Fruit fly (Drosophila melanogaster) whole organism, adult: ENCODE data around the gene Nmt.

Experiments
- CG11617 ChIP-seq: fragments of 200-800 bp; sonication (Bioruptor generic); optimal IDR thresholded peaks from 2 replicates; lab custom pipeline; 2017; ENCODE audit warnings: mild to moderate bottlenecking, missing biosample characterization, missing genetic modification reagents, missing genetic modification characterization
- CG1620 ChIP-seq: fragments of 200-800 bp; sonication (Bioruptor generic); optimal IDR thresholded peaks from 2 replicates; lab custom pipeline; 2016; ENCODE audit warnings: missing biosample characterization, missing genetic modification characterization
- CG33017 ChIP-seq: fragments of 200-800 bp; sonication (Bioruptor generic); optimal IDR thresholded peaks from 2 replicates; lab custom pipeline; 2018; ENCODE audit warnings: missing biosample characterization, mild to moderate bottlenecking, missing genetic modification characterization, moderate library complexity
- CG5204 ChIP-seq: fragments of 200-800 bp; sonication (Bioruptor generic); optimal IDR thresholded peaks from 2 replicates; lab custom pipeline; 2016; ENCODE audit warnings: missing biosample characterization, missing genetic modification characterization
- Clk ChIP-seq: fragments of 200-800 bp; sonication (Bioruptor generic); optimal IDR thresholded peaks from 2 replicates; lab custom pipeline; 2017; ENCODE audit warnings: missing biosample characterization, missing genetic modification characterization
- Hr96 ChIP-seq: fragments of 200-800 bp; sonication (Bioruptor generic); optimal IDR thresholded peaks from 2 replicates; lab custom pipeline; 2016; ENCODE audit warnings: missing biosample characterization, missing genetic modification characterization
- Mnt ChIP-seq: fragments of 200-800 bp; sonication (Bioruptor generic); optimal IDR thresholded peaks from 2 replicates; lab custom pipeline; 2016; ENCODE audit warnings: missing biosample characterization, mild to moderate bottlenecking, missing genetic modification characterization
- bab1 ChIP-seq: fragments of 200-800 bp; sonication (Bioruptor generic); optimal IDR thresholded peaks from 3 replicates; lab custom pipeline; 2019; ENCODE audit warnings: missing biosample characterization, mild to moderate bottlenecking, missing genetic modification characterization, moderate library complexity
- cic ChIP-seq: fragments of 200-800 bp; sonication (Bioruptor generic); optimal IDR thresholded peaks from 2 replicates; lab custom pipeline; 2017; ENCODE audit warnings: missing biosample characterization, mild to moderate bottlenecking, missing genetic modification characterization, moderate library complexity
- cnc ChIP-seq, 2 experiments: fragments of >200 bp; optimal IDR thresholded peaks; 2 replicates each; lab custom pipeline; 2017
- kay ChIP-seq: fragments of 200-800 bp; sonication (Bioruptor generic); peaks from one replicate; lab custom pipeline; 2016; ENCODE audit warnings: missing biosample characterization, missing genetic modification characterization, borderline replicate concordance
- pad ChIP-seq: fragments of 200-800 bp; sonication (Bioruptor generic); optimal IDR thresholded peaks from 3 replicates; lab custom pipeline; 2017; ENCODE audit warnings: missing biosample characterization, missing genetic modification characterization, mild to moderate bottlenecking, moderate library complexity, missing genetic modification reagents
- tj ChIP-seq: fragments of 200-800 bp; sonication (Bioruptor generic); optimal IDR thresholded peaks from 3 replicates; lab custom pipeline; 2017; ENCODE audit warnings: missing biosample characterization, mild to moderate bottlenecking, missing genetic modification characterization, moderate library complexity
- toe ChIP-seq: fragments of 200-800 bp; sonication (Bioruptor generic); optimal IDR thresholded peaks from 2 replicates; lab custom pipeline; 2016; ENCODE audit warnings: missing biosample characterization, missing genetic modification characterization

DNA sequence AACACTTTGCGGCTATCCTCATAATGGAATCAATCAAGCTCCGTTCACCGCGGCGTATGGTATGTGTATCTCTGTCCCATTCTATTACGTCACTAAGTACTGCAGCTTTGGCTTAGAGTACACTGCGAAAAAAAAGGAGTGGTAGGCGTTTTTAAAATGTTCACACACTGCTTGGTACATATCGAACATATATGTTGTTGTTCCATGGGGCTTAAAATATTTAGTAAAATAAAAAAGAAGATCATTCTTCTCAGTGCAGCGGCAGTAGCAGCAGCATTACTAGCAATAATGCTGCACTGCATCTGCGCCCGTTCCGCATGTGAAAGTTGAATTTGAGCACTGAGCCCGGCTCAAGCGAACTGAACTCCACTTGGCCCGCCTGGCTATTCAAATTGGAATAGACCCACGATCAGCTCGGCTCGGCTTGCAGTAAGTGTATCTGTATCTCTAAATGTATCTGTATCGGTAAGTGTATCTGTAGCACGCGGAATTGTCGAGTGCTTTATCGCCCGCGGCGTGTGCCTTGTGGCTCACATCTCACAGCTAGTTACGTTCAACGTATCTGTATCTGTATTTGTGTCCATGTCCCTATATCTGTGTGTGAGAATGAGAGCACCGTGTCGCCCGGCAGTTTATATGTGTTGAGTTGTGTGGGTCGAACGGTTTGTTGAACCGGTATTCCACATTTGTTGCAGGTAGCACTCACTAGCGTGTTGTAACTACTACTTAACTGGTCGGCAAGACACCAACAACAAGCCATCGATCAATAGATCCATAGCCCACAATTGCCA is 24.8 kb downstream of the Nmt start:
- TF ChIP-seq bab1 (GFP tag; lab: Kevin White, UChicago) (no peak), cic (GFP tag; lab: Kevin White, UChicago) (no peak), tj (GFP tag; lab: Kevin White, UChicago) (peak; percentile 16), CG5204 (peak; percentile 61), Clk (no peak), CG11617 (GFP tag; lab: Kevin White, UChicago) (no peak), cnc (optimal IDR thresholded peaks at IDR 0.05; lab: Kevin White, UChicago) (no peak), toe (no peak), pad (GFP tag; lab: Kevin White, UChicago) (no peak), CG33017 (tag; lab: Kevin White, UChicago) (no peak), Hr96 (no peak), kay (peak; percentile 4), Mnt (GFP tag; lab: Kevin White, UChicago) (no peak), CG1620 (GFP tag; lab: Kevin White, UChicago) (no peak)
